Worm (Caenorhabditis elegans) whole organism, mixed stage, embryonic: ENCODE results near the gene nyn-1.
"Not testable (repeated sequence)": the region's sequence is repeated elsewhere in the genome, so short reads cannot be mapped to it uniquely, and the experiment has no call there.

Experiments
- M03D4.4 ChIP-seq: sonication (generic microtip); optimal IDR thresholded peaks from 2 replicates; lab custom pipeline; 2017; ENCODE audit warnings: mild to moderate bottlenecking, missing genetic modification characterization, missing compliant biosample characterization
- ceh-39 ChIP-seq: fragments of 150-350 bp; optimal IDR thresholded peaks from 2 replicates; lab custom pipeline; 2014; ENCODE audit warnings: missing biosample characterization, missing genetic modification characterization
- ceh-43 ChIP-seq: fragments of 200-800 bp; sonication (Bioruptor generic); optimal IDR thresholded peaks from 2 replicates; lab custom pipeline; 2018; ENCODE audit warnings: mild to moderate bottlenecking, missing genetic modification characterization, moderate library complexity, missing compliant biosample characterization
- ceh-83 ChIP-seq: fragments of 200-800 bp; sonication (Bioruptor generic); optimal IDR thresholded peaks from 2 replicates; lab custom pipeline; 2018; ENCODE audit warnings: mild to moderate bottlenecking, missing genetic modification characterization, missing compliant biosample characterization
- ces-1 ChIP-seq: fragments of 150-350 bp; optimal IDR thresholded peaks from 2 replicates; lab custom pipeline; 2014; ENCODE audit warnings: missing biosample characterization, missing genetic modification reagents, missing genetic modification characterization
- cnd-1 ChIP-seq: fragments of 200-800 bp; sonication (Bioruptor generic); optimal IDR thresholded peaks from 2 replicates; lab custom pipeline; 2018; ENCODE audit warnings: mild to moderate bottlenecking, missing genetic modification characterization, missing compliant biosample characterization
- elt-1 ChIP-seq: sonication (generic microtip); optimal IDR thresholded peaks from 2 replicates; lab custom pipeline; 2017; ENCODE audit warnings: missing genetic modification characterization, mild to moderate bottlenecking, missing compliant biosample characterization, antibody characterized with exemption, moderate library complexity, borderline replicate concordance; ENCODE audit not compliant: insufficient read depth
- elt-3 ChIP-seq: fragments of 150-350 bp; optimal IDR thresholded peaks from 2 replicates; lab custom pipeline; 2014; ENCODE audit warnings: missing biosample characterization, missing genetic modification characterization
- flh-1 ChIP-seq: fragments of 200-800 bp; sonication (Bioruptor generic); optimal IDR thresholded peaks from 2 replicates; lab custom pipeline; 2018; ENCODE audit warnings: mild to moderate bottlenecking, missing genetic modification characterization, moderate library complexity, missing compliant biosample characterization
- ham-2 ChIP-seq: fragments of 200-800 bp; sonication (Bioruptor generic); optimal IDR thresholded peaks from 2 replicates; lab custom pipeline; 2018; ENCODE audit warnings: mild to moderate bottlenecking, missing genetic modification characterization, missing compliant biosample characterization
- lin-13 ChIP-seq: fragments of 150-350 bp; optimal IDR thresholded peaks from 2 replicates; lab custom pipeline; 2014; ENCODE audit warnings: missing biosample characterization, missing genetic modification characterization
- lin-32 ChIP-seq: fragments of 200-800 bp; sonication (Bioruptor generic); optimal IDR thresholded peaks from 2 replicates; lab custom pipeline; 2018; ENCODE audit warnings: mild to moderate bottlenecking, missing genetic modification characterization, missing compliant biosample characterization
- mab-5 ChIP-seq: fragments of 150-350 bp; optimal IDR thresholded peaks from 2 replicates; lab custom pipeline; 2014; ENCODE audit warnings: missing biosample characterization, missing genetic modification characterization
- mep-1 ChIP-seq: fragments of 150-350 bp; optimal IDR thresholded peaks from 2 replicates; lab custom pipeline; 2017; ENCODE audit warnings: missing biosample characterization, missing genetic modification reagents, missing genetic modification characterization, inconsistent platforms
- mls-2 ChIP-seq: sonication (generic microtip); optimal IDR thresholded peaks from 2 replicates; lab custom pipeline; 2016; ENCODE audit warnings: mild to moderate bottlenecking, missing genetic modification characterization, moderate library complexity, missing compliant biosample characterization
- nhr-2 ChIP-seq: fragments of 150-350 bp; optimal IDR thresholded peaks from 2 replicates; lab custom pipeline; 2014; ENCODE audit warnings: missing biosample characterization, missing genetic modification characterization
- nhr-237 ChIP-seq: fragments of 150-350 bp; optimal IDR thresholded peaks from 2 replicates; lab custom pipeline; 2014; ENCODE audit warnings: missing biosample characterization, missing genetic modification characterization
- nhr-76 ChIP-seq: sonication (generic microtip); optimal IDR thresholded peaks from 2 replicates; lab custom pipeline; 2017; ENCODE audit warnings: missing biosample characterization, missing genetic modification characterization
- pha-4 ChIP-seq: fragments of 150-350 bp; optimal IDR thresholded peaks from 2 replicates; lab custom pipeline; 2018; ENCODE audit warnings: missing biosample characterization, missing genetic modification reagents, missing genetic modification characterization
- sem-2 ChIP-seq: fragments of 200-800 bp; sonication (Bioruptor generic); optimal IDR thresholded peaks from 2 replicates; lab custom pipeline; 2018; ENCODE audit warnings: mild to moderate bottlenecking, missing genetic modification characterization, missing compliant biosample characterization
- sptf-1 ChIP-seq: sonication (generic microtip); optimal IDR thresholded peaks from 2 replicates; lab custom pipeline; 2017; ENCODE audit warnings: mild to moderate bottlenecking, missing genetic modification characterization, moderate library complexity, missing compliant biosample characterization
- tbx-8 ChIP-seq: fragments of 200-800 bp; sonication (Bioruptor generic); optimal IDR thresholded peaks from 2 replicates; lab custom pipeline; 2018; ENCODE audit warnings: mild to moderate bottlenecking, missing genetic modification characterization, moderate library complexity, missing compliant biosample characterization
- unc-120 ChIP-seq: sonication (generic microtip); optimal IDR thresholded peaks from 2 replicates; lab custom pipeline; 2017; ENCODE audit warnings: missing genetic modification characterization, missing compliant biosample characterization; ENCODE audit not compliant: poor library complexity, severe bottlenecking
- unc-39 ChIP-seq: fragments of 150-350 bp; optimal IDR thresholded peaks from 2 replicates; lab custom pipeline; 2014; ENCODE audit warnings: missing biosample characterization, missing genetic modification characterization
- zip-8 ChIP-seq: fragments of 150-350 bp; optimal IDR thresholded peaks from 2 replicates; lab custom pipeline; 2014; ENCODE audit warnings: missing biosample characterization, missing genetic modification characterization
- ztf-11 ChIP-seq: fragments of 150-350 bp; optimal IDR thresholded peaks from 2 replicates; lab custom pipeline; 2014; ENCODE audit warnings: missing biosample characterization, missing genetic modification characterization

nyn-1 gene

ce11 chrIV:13664090-13664489 is 22.7 kb downstream of the nyn-1 start, which contains the start of gene Y45F10C.4:
Gene Y45F10C.4, minus strand, starts transcription at chrIV:13664190.
- no peak for TF ChIP-seq lin-13 (tag; lab: Kevin White, UChicago)

- TF ChIP-seq nhr-237 (tag; lab: Kevin White, UChicago); sem-2 (GFP tag; lab: Kevin White, UChicago); lin-32 (GFP tag; lab: Kevin White, UChicago): not testable (repeated sequence)
- TF ChIP-seq, all 35 proteins: peak for 0; not testable (repeated sequence) for 35
Measured at ce11 chrIV:13662570-13662969, 24.2 kb downstream of the nyn-1 start, which contains the start of gene Y45F10C.2. Gene Y45F10C.2, minus strand, starts transcription at chrIV:13662670.

DNA sequence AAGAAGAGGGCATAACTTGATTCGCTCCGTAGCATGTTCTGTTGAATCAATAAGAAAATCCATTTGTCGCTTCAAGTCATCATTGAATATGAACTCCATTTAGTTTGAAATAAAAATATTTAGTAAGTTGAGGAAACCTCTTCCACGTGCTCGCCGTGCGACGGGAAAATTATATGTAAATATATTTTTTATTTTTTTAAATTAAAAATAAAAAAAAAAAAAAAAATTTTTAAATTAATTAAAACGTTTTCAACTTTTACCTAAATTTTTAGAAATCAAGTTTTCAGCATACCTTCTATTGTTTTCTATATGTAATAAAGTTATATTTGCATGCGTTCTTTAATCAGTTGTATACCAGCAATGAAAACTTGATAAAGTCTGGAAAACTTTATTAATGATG is 27.4 kb downstream of the nyn-1 start, which contains the start of gene Y45F10C.1:
Gene Y45F10C.1, minus strand, starts transcription at position 101 of the 400 bp plus-strand sequence.
- not testable (repeated sequence) for TF ChIP-seq unc-120 (tag; lab: Kevin White, UChicago); sem-2 (GFP tag; lab: Kevin White, UChicago); M03D4.4
- TF ChIP-seq, all 35 proteins: peak for 0; not testable (repeated sequence) for 35

DNA sequence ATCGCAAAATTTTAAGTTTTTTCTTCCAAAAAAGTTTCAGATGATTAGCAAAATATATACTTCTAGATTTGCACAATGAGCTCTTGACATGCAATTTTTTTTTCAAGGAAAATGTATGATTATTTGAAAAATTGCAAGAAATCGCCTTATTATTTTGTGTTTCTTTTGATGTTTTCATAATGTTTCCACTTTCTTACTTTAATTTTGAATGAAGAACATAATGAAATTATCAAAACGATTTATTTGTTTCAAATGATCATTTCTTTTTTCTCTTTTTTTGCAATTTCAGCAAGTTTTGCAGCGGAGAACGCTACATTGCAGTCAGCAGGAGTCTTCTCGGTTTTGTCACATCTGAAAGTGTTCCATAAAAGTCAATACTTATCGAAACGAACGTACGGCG is 34.8 kb downstream of the nyn-1 start, which contains the start of gene Y45F10C.6:
Gene Y45F10C.6, plus strand, starts transcription at position 301 of the 400 bp plus-strand sequence.
- not testable (repeated sequence) for TF ChIP-seq pha-4; flh-1; zip-8 (tag; lab: Kevin White, UChicago)
- TF ChIP-seq, all 35 proteins: peak for 0; not testable (repeated sequence) for 35

- not testable (repeated sequence) for TF ChIP-seq elt-3 (tag; lab: Kevin White, UChicago); ceh-43 (GFP tag; lab: Kevin White, UChicago); mls-2 (tag; lab: Kevin White, UChicago)
Measured at ce11 chrIV:13651411-13651810, 35.4 kb downstream of the nyn-1 start, which contains the start of gene C08F11.12. Gene C08F11.12, minus strand, starts transcription at chrIV:13651511.

- no peak for TF ChIP-seq ces-1 (GFP tag; lab: Kevin White, UChicago)
- no peak for TF ChIP-seq lin-13 (tag; lab: Kevin White, UChicago)
- TF ChIP-seq elt-3 (tag; lab: Kevin White, UChicago): no peak
- TF ChIP-seq nhr-76 (tag; lab: Kevin White, UChicago): no peak
- no peak for TF ChIP-seq sem-2 (GFP tag; lab: Kevin White, UChicago)
- no peak for TF ChIP-seq tbx-8 (GFP tag; lab: Kevin White, UChicago)
- TF ChIP-seq nhr-237 (tag; lab: Kevin White, UChicago): no peak
- TF ChIP-seq mab-5: no peak
- TF ChIP-seq unc-39: no peak
- TF ChIP-seq M03D4.4: no peak
- no peak for TF ChIP-seq elt-1
- TF ChIP-seq ceh-39 (tag; lab: Kevin White, UChicago): no peak
- no peak for TF ChIP-seq pha-4
- TF ChIP-seq cnd-1 (tag; lab: Kevin White, UChicago): no peak
- no peak for TF ChIP-seq ztf-11
- TF ChIP-seq mep-1 (tag; lab: Kevin White, UChicago): no peak
- no peak for TF ChIP-seq nhr-2
- TF ChIP-seq ham-2 (GFP tag; lab: Kevin White, UChicago): no peak
Measured at ce11 chrIV:13650238-13650637, 36.6 kb downstream of the nyn-1 start, which contains the start of gene C08F11.17. Gene C08F11.17, minus strand, starts transcription at chrIV:13650338.

DNA sequence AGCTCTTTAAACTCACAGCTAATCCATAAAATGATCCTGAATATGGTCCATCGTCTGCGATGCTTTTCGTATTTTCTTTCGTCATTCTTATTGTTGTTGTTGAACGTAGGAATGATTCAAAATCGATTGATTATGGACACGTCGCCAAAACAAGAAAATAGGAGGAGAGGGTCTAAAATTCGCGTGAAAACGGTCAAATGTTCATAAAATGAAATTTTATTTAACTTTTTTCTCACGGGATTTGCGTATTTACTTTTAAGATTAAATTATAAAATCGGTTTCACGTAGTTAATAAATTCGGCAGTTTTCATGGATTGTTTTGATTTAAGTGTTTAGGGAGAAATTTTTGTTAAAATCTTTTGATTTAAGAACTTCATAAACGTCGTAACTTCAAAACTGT is 37.7 kb downstream of the nyn-1 start, which contains the start of gene C08F11.10:
Gene C08F11.10, minus strand, starts transcription at position 101 of the 400 bp plus-strand sequence.
- no peak for TF ChIP-seq flh-1
- no peak for TF ChIP-seq ceh-39 (tag; lab: Kevin White, UChicago)
- TF ChIP-seq unc-39: no peak
- no peak for TF ChIP-seq sptf-1 (tag; lab: Kevin White, UChicago)
- TF ChIP-seq M03D4.4: no peak
- TF ChIP-seq ceh-83 (GFP tag; lab: Kevin White, UChicago): no peak
- TF ChIP-seq pha-4: no peak
- TF ChIP-seq mls-2 (tag; lab: Kevin White, UChicago): no peak
- no peak for TF ChIP-seq mep-1 (tag; lab: Kevin White, UChicago)
- no peak for TF ChIP-seq elt-3 (tag; lab: Kevin White, UChicago)
- no peak for TF ChIP-seq lin-13 (tag; lab: Kevin White, UChicago)
- TF ChIP-seq lin-32 (GFP tag; lab: Kevin White, UChicago): no peak
- TF ChIP-seq tbx-8 (GFP tag; lab: Kevin White, UChicago): no peak
- no peak for TF ChIP-seq sem-2 (GFP tag; lab: Kevin White, UChicago)
- TF ChIP-seq unc-120 (tag; lab: Kevin White, UChicago): no peak
